Fruit fly (Drosophila melanogaster) whole organism, prepupa: ENCODE data around the gene CheA84a.

Experiments
- Blimp-1 ChIP-seq: fragments of 200-800 bp; sonication (Bioruptor generic); optimal IDR thresholded peaks from 3 replicates; lab custom pipeline; 2017; ENCODE audit warnings: missing biosample characterization, missing genetic modification characterization, mild to moderate bottlenecking, moderate library complexity, missing genetic modification reagents
- CG10631 ChIP-seq: fragments of 200-800 bp; sonication (Bioruptor generic); optimal IDR thresholded peaks from 2 replicates; lab custom pipeline; 2016; ENCODE audit warnings: missing biosample characterization, missing genetic modification characterization
- CG11762 ChIP-seq: fragments of 200-800 bp; sonication (Bioruptor generic); optimal IDR thresholded peaks from 3 replicates; lab custom pipeline; 2016; ENCODE audit warnings: missing biosample characterization, missing genetic modification characterization; ENCODE audit not compliant: insufficient read depth
- CG11902 ChIP-seq: fragments of 200-800 bp; sonication (Bioruptor generic); optimal IDR thresholded peaks from 3 replicates; lab custom pipeline; 2016; ENCODE audit warnings: missing biosample characterization, missing genetic modification characterization
- CG15336 ChIP-seq: fragments of 200-800 bp; sonication (Bioruptor generic); IDR thresholded peaks from 2 replicates; pipeline ENCODE4 v1.3.6; 2022; ENCODE audit warnings: missing biosample characterization, missing genetic modification characterization
- CG1621 ChIP-seq: fragments of 200-800 bp; sonication (Bioruptor generic); optimal IDR thresholded peaks from 3 replicates; lab custom pipeline; 2018; ENCODE audit warnings: missing biosample characterization, mild to moderate bottlenecking, missing genetic modification characterization
- CG16779 ChIP-seq: fragments of 200-800 bp; sonication (Bioruptor generic); optimal IDR thresholded peaks from 3 replicates; lab custom pipeline; 2017; ENCODE audit warnings: missing biosample characterization, mild to moderate bottlenecking, missing genetic modification characterization
- CG3032 ChIP-seq: fragments of 200-800 bp; optimal IDR thresholded peaks from 2 replicates; lab custom pipeline; 2019; ENCODE audit warnings: missing biosample characterization, mild to moderate bottlenecking, missing genetic modification characterization, moderate library complexity
- CG31627 ChIP-seq: fragments of 200-800 bp; sonication (Bioruptor generic); optimal IDR thresholded peaks from 3 replicates; lab custom pipeline; 2016; ENCODE audit warnings: missing biosample characterization, missing genetic modification characterization
- CG32006 ChIP-seq: fragments of 200-800 bp; sonication (Bioruptor generic); optimal IDR thresholded peaks from 3 replicates; lab custom pipeline; 2017; ENCODE audit warnings: missing biosample characterization, mild to moderate bottlenecking, missing genetic modification characterization
- CG34406 ChIP-seq: fragments of 200-800 bp; sonication (Bioruptor generic); optimal IDR thresholded peaks from 3 replicates; lab custom pipeline; 2016; ENCODE audit warnings: missing biosample characterization, missing genetic modification characterization
- CG3919 ChIP-seq: fragments of 200-800 bp; sonication (Bioruptor generic); optimal IDR thresholded peaks from 3 replicates; lab custom pipeline; 2016; ENCODE audit warnings: missing biosample characterization, missing genetic modification characterization
- CG6163 ChIP-seq: fragments of 200-800 bp; sonication (Bioruptor generic); IDR thresholded peaks from 3 replicates; pipeline ENCODE4 v1.3.6; 2022; ENCODE audit warnings: missing biosample characterization, missing genetic modification characterization
- CG6792 ChIP-seq: fragments of 200-800 bp; sonication (Bioruptor generic); optimal IDR thresholded peaks from 3 replicates; lab custom pipeline; 2016; ENCODE audit warnings: missing biosample characterization, missing genetic modification characterization
- CG6808 ChIP-seq: fragments of 200-800 bp; sonication (Bioruptor generic); optimal IDR thresholded peaks from 3 replicates; lab custom pipeline; 2017; ENCODE audit warnings: missing biosample characterization, missing genetic modification characterization, mild to moderate bottlenecking, moderate library complexity, missing genetic modification reagents
- CG7368 ChIP-seq: fragments of 200-800 bp; sonication (Bioruptor generic); optimal IDR thresholded peaks from 3 replicates; lab custom pipeline; 2016; ENCODE audit warnings: missing biosample characterization, missing genetic modification characterization
- CG8319 ChIP-seq: fragments of 200-800 bp; sonication (Bioruptor generic); optimal IDR thresholded peaks from 3 replicates; lab custom pipeline; 2016; ENCODE audit warnings: missing biosample characterization, missing genetic modification characterization
- CG8632 ChIP-seq: fragments of 200-800 bp; sonication (Bioruptor generic); optimal IDR thresholded peaks from 3 replicates; lab custom pipeline; 2016; ENCODE audit warnings: missing biosample characterization, missing genetic modification characterization
- CG9139 ChIP-seq: fragments of 200-800 bp; sonication (Bioruptor generic); optimal IDR thresholded peaks from 3 replicates; lab custom pipeline; 2017; ENCODE audit warnings: missing biosample characterization, mild to moderate bottlenecking, missing genetic modification characterization
- Eip75B ChIP-seq: fragments of 200-800 bp; sonication (Bioruptor generic); optimal IDR thresholded peaks from 3 replicates; lab custom pipeline; 2016; ENCODE audit warnings: missing biosample characterization, missing genetic modification characterization
- Eip78C ChIP-seq: fragments of 200-800 bp; sonication (Bioruptor generic); peaks from one replicate; lab custom pipeline; 2016; ENCODE audit warnings: missing biosample characterization, missing genetic modification characterization
- Eip93F ChIP-seq: fragments of 200-800 bp; sonication (Bioruptor generic); optimal IDR thresholded peaks from 2 replicates; lab custom pipeline; 2016; ENCODE audit warnings: missing biosample characterization, mild to moderate bottlenecking, missing genetic modification characterization
- Ets21C ChIP-seq: fragments of 200-800 bp; sonication (Bioruptor generic); optimal IDR thresholded peaks from 3 replicates; lab custom pipeline; 2016; ENCODE audit warnings: missing biosample characterization, missing genetic modification characterization
- Ets96B ChIP-seq: fragments of 200-800 bp; optimal IDR thresholded peaks from 2 replicates; lab custom pipeline; 2019; ENCODE audit warnings: missing biosample characterization, mild to moderate bottlenecking, missing genetic modification characterization, moderate library complexity
- Gug ChIP-seq: fragments of 200-800 bp; sonication (Bioruptor generic); IDR thresholded peaks from 2 replicates; pipeline ENCODE4 v1.3.6; 2022; ENCODE audit warnings: missing biosample characterization, missing genetic modification characterization
- Hr39 ChIP-seq: fragments of 200-800 bp; sonication (Bioruptor generic); optimal IDR thresholded peaks from 2 replicates; lab custom pipeline; 2016; ENCODE audit warnings: missing biosample characterization, missing genetic modification characterization
- Hr4 ChIP-seq: fragments of 200-800 bp; sonication (Bioruptor generic); optimal IDR thresholded peaks from 3 replicates; lab custom pipeline; 2016; ENCODE audit warnings: missing biosample characterization, missing genetic modification characterization
- Met ChIP-seq: fragments of 200-800 bp; sonication (Bioruptor generic); optimal IDR thresholded peaks from 3 replicates; lab custom pipeline; 2016; ENCODE audit warnings: missing biosample characterization, missing genetic modification characterization
- OdsH ChIP-seq: fragments of 200-800 bp; sonication (Bioruptor generic); optimal IDR thresholded peaks from 3 replicates; lab custom pipeline; 2016; ENCODE audit warnings: missing biosample characterization, missing genetic modification characterization
- Sox102F ChIP-seq: fragments of 200-800 bp; sonication (Bioruptor generic); optimal IDR thresholded peaks from 2 replicates; lab custom pipeline; 2016; ENCODE audit warnings: missing biosample characterization, mild to moderate bottlenecking, missing genetic modification characterization
- Sox14 ChIP-seq: fragments of 200-800 bp; sonication (Bioruptor generic); optimal IDR thresholded peaks from 3 replicates; lab custom pipeline; 2016; ENCODE audit warnings: missing biosample characterization, missing genetic modification characterization
- Sox15 ChIP-seq: fragments of 200-800 bp; sonication (Bioruptor generic); optimal IDR thresholded peaks from 3 replicates; lab custom pipeline; 2016; ENCODE audit warnings: missing biosample characterization, missing genetic modification characterization
- achi ChIP-seq: fragments of 200-800 bp; sonication (Bioruptor generic); optimal IDR thresholded peaks from 3 replicates; lab custom pipeline; 2016; ENCODE audit warnings: missing biosample characterization, missing genetic modification characterization
- acj6 ChIP-seq: fragments of 200-800 bp; sonication (Bioruptor generic); optimal IDR thresholded peaks from 3 replicates; lab custom pipeline; 2016; ENCODE audit warnings: missing biosample characterization, missing genetic modification characterization
- cyc ChIP-seq: fragments of 200-800 bp; sonication (Bioruptor generic); optimal IDR thresholded peaks from 3 replicates; lab custom pipeline; 2016; ENCODE audit warnings: missing biosample characterization, missing genetic modification characterization
- dac ChIP-seq: fragments of 200-800 bp; sonication (Bioruptor generic); optimal IDR thresholded peaks from 2 replicates; lab custom pipeline; 2017; ENCODE audit warnings: missing biosample characterization, mild to moderate bottlenecking, missing genetic modification characterization
- dsx ChIP-seq: fragments of 200-800 bp; optimal IDR thresholded peaks from 3 replicates; lab custom pipeline; 2019; ENCODE audit warnings: missing biosample characterization, mild to moderate bottlenecking, missing genetic modification characterization, moderate library complexity; ENCODE audit not compliant: poor library complexity, severe bottlenecking
- eg ChIP-seq: fragments of 200-800 bp; sonication (Bioruptor generic); IDR thresholded peaks from 3 replicates; pipeline ENCODE4 v1.3.6; 2022; ENCODE audit warnings: missing biosample characterization, missing genetic modification characterization
- esn ChIP-seq: fragments of 200-800 bp; sonication (Bioruptor generic); optimal IDR thresholded peaks from 2 replicates; lab custom pipeline; 2016; ENCODE audit warnings: missing biosample characterization, mild to moderate bottlenecking, missing genetic modification characterization, moderate library complexity
- fkh ChIP-seq: fragments of 200-800 bp; sonication (Bioruptor generic); optimal IDR thresholded peaks from 3 replicates; lab custom pipeline; 2017; ENCODE audit warnings: missing biosample characterization, mild to moderate bottlenecking, missing genetic modification characterization, moderate library complexity
- lz ChIP-seq: fragments of 200-800 bp; sonication (Bioruptor generic); optimal IDR thresholded peaks from 3 replicates; lab custom pipeline; 2016; ENCODE audit warnings: missing biosample characterization, missing genetic modification characterization
- net ChIP-seq: fragments of 200-800 bp; sonication (Bioruptor generic); optimal IDR thresholded peaks from 3 replicates; lab custom pipeline; 2016; ENCODE audit warnings: missing biosample characterization, missing genetic modification characterization
- pdm3 ChIP-seq: fragments of 200-800 bp; sonication (Bioruptor generic); optimal IDR thresholded peaks from 3 replicates; lab custom pipeline; 2016; ENCODE audit warnings: missing biosample characterization, missing genetic modification characterization
- spab ChIP-seq: fragments of 200-800 bp; sonication (Bioruptor generic); optimal IDR thresholded peaks from 2 replicates; lab custom pipeline; 2017; ENCODE audit warnings: missing biosample characterization, mild to moderate bottlenecking, missing genetic modification characterization, missing genetic modification reagents
- ss ChIP-seq, 2 experiments: fragments of 200-800 bp; sonication (Bioruptor generic); optimal IDR thresholded peaks; 2 replicates in 1 of 2; 3 replicates in 1 of 2; lab custom pipeline; 2017 to 2018; ENCODE audit warnings: mild to moderate bottlenecking in 2 of 2, missing biosample characterization in 2 of 2, missing genetic modification characterization in 2 of 2, moderate library complexity in 1 of 2
- topi ChIP-seq: fragments of 200-800 bp; sonication (Bioruptor generic); optimal IDR thresholded peaks from 3 replicates; lab custom pipeline; 2016; ENCODE audit warnings: missing biosample characterization, missing genetic modification characterization

Gene CheA84a

DNA sequence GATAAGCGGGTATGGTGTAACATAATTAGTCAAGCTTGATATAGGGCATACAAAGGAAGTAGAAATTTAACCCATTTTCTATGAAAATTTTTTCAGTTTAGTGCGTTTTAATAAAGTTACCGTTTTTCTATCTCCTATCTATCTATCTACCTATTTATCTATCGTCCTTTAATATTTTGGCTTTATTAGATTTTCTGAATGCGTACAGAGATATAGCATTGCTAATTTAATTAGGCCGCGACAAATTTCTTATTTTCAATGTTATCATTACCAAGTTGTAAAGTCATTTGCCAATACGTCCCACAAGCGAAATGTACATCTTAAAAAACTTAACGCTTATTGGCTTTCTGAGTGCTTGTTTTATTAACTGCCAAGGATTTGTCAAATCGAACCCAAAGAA, 43.5 kb upstream of the CheA84a start, which contains the start of gene CG15864:
Gene CG15864, plus strand, starts transcription at position 301 of the 400 bp plus-strand sequence.
- TF ChIP-seq CG3919 (GFP tag; lab: Kevin White, UChicago) = no peak
- TF ChIP-seq Eip75B (GFP tag; lab: Kevin White, UChicago) = no peak
- no peak for TF ChIP-seq CG6808 (GFP tag; lab: Kevin White, UChicago)
- no peak for TF ChIP-seq Sox15 (GFP tag; lab: Kevin White, UChicago)
- no peak for TF ChIP-seq fkh
- TF ChIP-seq Eip78C (GFP tag; lab: Kevin White, UChicago) = no peak
- TF ChIP-seq CG34406 (GFP tag; lab: Kevin White, UChicago) = no peak
- TF ChIP-seq CG16779 = no peak
- no peak for TF ChIP-seq achi (GFP tag; lab: Kevin White, UChicago)
- no peak for TF ChIP-seq Gug (GFP tag; lab: Robert Waterston, UW)
- no peak for TF ChIP-seq Sox14 (GFP tag; lab: Kevin White, UChicago)
- TF ChIP-seq Sox102F (GFP tag; lab: Kevin White, UChicago) = no peak
- TF ChIP-seq Met (GFP tag; lab: Kevin White, UChicago) = no peak
- no peak for TF ChIP-seq CG3032

DNA sequence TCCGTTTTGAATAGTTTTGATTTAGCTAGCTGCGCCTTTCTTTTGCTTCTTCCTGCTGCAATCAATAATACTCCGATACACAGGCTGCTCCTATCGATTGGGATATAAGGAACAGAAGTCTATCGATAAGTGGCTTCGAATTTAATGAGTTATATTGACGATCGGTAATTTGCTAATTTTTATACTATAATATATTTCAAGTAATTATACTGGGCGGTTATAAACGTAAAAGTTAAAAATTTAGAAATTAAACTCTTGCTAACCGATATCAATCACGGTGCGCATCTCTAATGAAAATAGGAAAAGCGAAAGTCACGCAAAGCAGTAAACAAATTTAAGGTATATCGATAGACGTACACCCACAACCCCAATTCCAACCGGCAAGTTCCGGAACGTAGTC, 39.1 kb upstream of the CheA84a start, which contains the start of the genes CG9636, CG18749 and CG33722:
Gene CG9636, minus strand, starts transcription at position 73 of the 400 bp plus-strand sequence.
Gene CG18749, plus strand, starts transcription at position 336 of the 400 bp plus-strand sequence.
Gene CG33722, plus strand, starts transcription at position 336 of the 400 bp plus-strand sequence.
- TF ChIP-seq CG1621 (tag; lab: Kevin White, UChicago) (peak; percentile 53), CG34406 (GFP tag; lab: Kevin White, UChicago) (peak; percentile 51), CG32006 (GFP tag; lab: Kevin White, UChicago) (peak; percentile 53), CG15336 (GFP tag; lab: Robert Waterston, UW) (peak; percentile 57), CG10631 (peak; percentile 68), CG6163 (GFP tag; lab: Robert Waterston, UW) (peak; percentile 55; the same call in 2 of the 3 replicates), cyc (GFP tag; lab: Kevin White, UChicago) (peak; percentile 54), Sox14 (GFP tag; lab: Kevin White, UChicago) (peak; percentile 65), CG11902 (peak; percentile 26), achi (GFP tag; lab: Kevin White, UChicago) (no peak), CG7368 (peak; percentile 42), Blimp-1 (GFP tag; lab: Kevin White, UChicago) (peak; percentile 99), ss (GFP tag; optimal IDR thresholded peaks at IDR 0.05; lab: Kevin White, UChicago) (peak; percentile 33 to 50), CG31627 (GFP tag; lab: Kevin White, UChicago) (peak; percentile 62), Sox15 (GFP tag; lab: Kevin White, UChicago) (peak; percentile 9), Hr39 (peak; percentile 40), acj6 (GFP tag; lab: Kevin White, UChicago) (peak; percentile 74), Ets96B (peak; percentile 61), CG6808 (GFP tag; lab: Kevin White, UChicago) (peak; percentile 30), CG6792 (GFP tag; lab: Kevin White, UChicago) (peak; percentile 56), CG8319 (GFP tag; lab: Kevin White, UChicago) (peak; percentile 33), Hr4 (GFP tag; lab: Kevin White, UChicago) (peak; percentile 70), spab (GFP tag; lab: Kevin White, UChicago) (no peak), eg (GFP tag; lab: Robert Waterston, UW) (no peak), CG3919 (GFP tag; lab: Kevin White, UChicago) (peak; percentile 72), Eip78C (GFP tag; lab: Kevin White, UChicago) (peak; percentile 89), Eip93F (peak; percentile 75), OdsH (GFP tag; lab: Kevin White, UChicago) (peak; percentile 68), CG8632 (GFP tag; lab: Kevin White, UChicago) (no peak), CG11762 (GFP tag; lab: Kevin White, UChicago) (peak; percentile 11), lz (peak; percentile 76), Met (GFP tag; lab: Kevin White, UChicago) (no peak), net (GFP tag; lab: Kevin White, UChicago) (no peak), Eip75B (GFP tag; lab: Kevin White, UChicago) (no peak), CG9139 (GFP tag; lab: Kevin White, UChicago) (no peak), fkh (peak; percentile 79), Ets21C (GFP tag; lab: Kevin White, UChicago) (peak; percentile 51), pdm3 (GFP tag; lab: Kevin White, UChicago) (peak; percentile 65), esn (GFP tag; lab: Kevin White, UChicago) (peak; percentile 81), topi (peak; percentile 67), dsx (GFP tag; lab: Kevin White, UChicago) (peak; percentile 46), dac (GFP tag; lab: Kevin White, UChicago) (no peak), CG3032 (peak; percentile 59)
- TF ChIP-seq, all 60 proteins: peak for 34
